Worm (Caenorhabditis elegans) whole organism, late embryonic: ENCODE measurements around the gene cec-1.

ENCODE experiments used
- K02D7.2 ChIP-seq: sonication (generic microtip); optimal IDR thresholded peaks from 2 replicates; lab custom pipeline; 2017; ENCODE audit warnings: mild to moderate bottlenecking, missing genetic modification characterization, missing compliant biosample characterization
- dve-1 ChIP-seq: sonication (generic microtip); optimal IDR thresholded peaks from 2 replicates; lab custom pipeline; 2017; ENCODE audit warnings: antibody characterized with exemption, mild to moderate bottlenecking, missing genetic modification characterization, missing compliant biosample characterization
- elt-2 ChIP-seq: sonication (generic microtip); optimal IDR thresholded peaks from 2 replicates; lab custom pipeline; 2016; ENCODE audit warnings: missing genetic modification reagents, missing genetic modification characterization, missing compliant biosample characterization
- fax-1 ChIP-seq: sonication (generic microtip); optimal IDR thresholded peaks from 2 replicates; lab custom pipeline; 2016; ENCODE audit warnings: missing genotype, missing genetic modification characterization, missing compliant biosample characterization
- fkh-10 ChIP-seq: fragments of 150-350 bp; optimal IDR thresholded peaks from 2 replicates; lab custom pipeline; 2014; ENCODE audit warnings: missing biosample characterization, missing genetic modification reagents, missing genetic modification characterization
- nfya-1 ChIP-seq: sonication (generic microtip); optimal IDR thresholded peaks from 2 replicates; lab custom pipeline; 2017; ENCODE audit warnings: missing genetic modification characterization, mild to moderate bottlenecking, missing compliant biosample characterization, antibody characterized with exemption, moderate library complexity
- nhr-11 ChIP-seq: fragments of 150-350 bp; optimal IDR thresholded peaks from 2 replicates; lab custom pipeline; 2014; ENCODE audit warnings: missing biosample characterization, missing genetic modification characterization
- npax-4 ChIP-seq: sonication (generic microtip); optimal IDR thresholded peaks from 2 replicates; lab custom pipeline; 2016; ENCODE audit warnings: missing genetic modification characterization, missing compliant biosample characterization
- pag-3 ChIP-seq: sonication (generic microtip); optimal IDR thresholded peaks from 2 replicates; lab custom pipeline; 2016; ENCODE audit warnings: missing compliant biosample characterization, missing genetic modification characterization, borderline replicate concordance
- pqm-1 ChIP-seq: sonication (generic microtip); optimal IDR thresholded peaks from 2 replicates; lab custom pipeline; 2016; ENCODE audit warnings: missing genetic modification characterization, missing compliant biosample characterization

ce11 chrIII:8451181-8451580 lies 25.0 kb downstream of the cec-1 start:
- TF ChIP-seq npax-4 (tag; lab: Kevin White, UChicago) (no peak), nfya-1 (tag; lab: Kevin White, UChicago) (no peak), nhr-11 (no peak), K02D7.2 (no peak), fkh-10 (no peak), dve-1 (tag; lab: Kevin White, UChicago) (no peak), fax-1 (tag; lab: Kevin White, UChicago) (no peak), pqm-1 (tag; lab: Kevin White, UChicago) (no peak), pag-3 (tag; lab: Kevin White, UChicago) (no peak), elt-2 (tag; lab: Kevin White, UChicago) (no peak)
